Worm (Caenorhabditis elegans): Measurements from ENCODE around the gene C54G10.1.

The C54G10.1 gene

ce11 chrV:14685435-14686058 lies 44.6 kb downstream of the C54G10.1 start, which contains the start of gene C47E8.4 (continued):
- TF ChIP-seq odd-2 (tag; optimal IDR thresholded peaks at IDR 0.05) = no peak
- peak; percentile 88 for TF ChIP-seq ceh-34 (tag; optimal IDR thresholded peaks at IDR 0.05)
- TF ChIP-seq ama-1 (optimal IDR thresholded peaks at IDR 0.05) = no peak
- peak; percentile 92 for TF ChIP-seq hlh-8 (tag; optimal IDR thresholded peaks at IDR 0.05)
- TF ChIP-seq ceh-30 (tag; optimal IDR thresholded peaks at IDR 0.05) = peak; percentile 87
- TF ChIP-seq Y22D7AL.16 (tag; optimal IDR thresholded peaks at IDR 0.05) = no peak
- TF ChIP-seq pros-1 (tag; optimal IDR thresholded peaks at IDR 0.05) = peak; percentile 64
- TF ChIP-seq eyg-1 (tag; optimal IDR thresholded peaks at IDR 0.05) = peak; percentile 78
- no peak for TF ChIP-seq hlh-6 (tag; optimal IDR thresholded peaks at IDR 0.05)
- TF ChIP-seq che-1 (tag; optimal IDR thresholded peaks at IDR 0.05) = peak; percentile 6
- TF ChIP-seq K02D7.2 (tag; optimal IDR thresholded peaks at IDR 0.05) = no peak
- TF ChIP-seq tbx-7 (tag; optimal IDR thresholded peaks at IDR 0.05) = peak; percentile 95
- no peak for TF ChIP-seq elt-4 (tag; optimal IDR thresholded peaks at IDR 0.05)
- TF ChIP-seq pag-3 (tag; optimal IDR thresholded peaks at IDR 0.05; ENCODE audit: borderline replicate concordance) = no peak
- TF ChIP-seq sdc-2 (tag; optimal IDR thresholded peaks at IDR 0.05) = peak; percentile 64
- peak; percentile 82 for TF ChIP-seq unc-86 (tag; optimal IDR thresholded peaks at IDR 0.05)
- no peak for TF ChIP-seq ceh-9 (tag; optimal IDR thresholded peaks at IDR 0.05)
- no peak for TF ChIP-seq npax-4 (tag; optimal IDR thresholded peaks at IDR 0.05)
- TF ChIP-seq elt-2 (tag; optimal IDR thresholded peaks at IDR 0.05) = peak; percentile 85
- TF ChIP-seq madf-2 (tag; optimal IDR thresholded peaks at IDR 0.05) = no peak
- TF ChIP-seq ceh-2 (tag; optimal IDR thresholded peaks at IDR 0.05) = peak; percentile 96
- TF ChIP-seq pax-1 (tag; optimal IDR thresholded peaks at IDR 0.05) = peak; percentile 87
- TF ChIP-seq dmd-4 (tag; optimal IDR thresholded peaks at IDR 0.05; ENCODE audit: borderline replicate concordance) = no peak
- TF ChIP-seq C08G9.2 (tag; optimal IDR thresholded peaks at IDR 0.05) = peak; percentile 99
- no peak for TF ChIP-seq hlh-15 (tag; optimal IDR thresholded peaks at IDR 0.05)
- no peak for TF ChIP-seq T23F11.4 (GFP tag; optimal IDR thresholded peaks at IDR 0.05)
- peak; percentile 53 for TF ChIP-seq syd-9 (tag; optimal IDR thresholded peaks at IDR 0.05)
- TF ChIP-seq nfya-1 (tag; optimal IDR thresholded peaks at IDR 0.05) = peak; percentile 100
- peak; percentile 85 for TF ChIP-seq pqm-1 (tag; optimal IDR thresholded peaks at IDR 0.05)
- TF ChIP-seq nhr-232 (tag; optimal IDR thresholded peaks at IDR 0.05) = no peak
- no peak for TF ChIP-seq ceh-6 (GFP tag; optimal IDR thresholded peaks at IDR 0.05)
- no peak for TF ChIP-seq ceh-45 (GFP tag; IDR thresholded peaks at IDR 0.05)
- peak; percentile 88 for TF ChIP-seq F13H6.1 (tag; optimal IDR thresholded peaks at IDR 0.05)
- TF ChIP-seq ceh-19 (GFP tag; optimal IDR thresholded peaks at IDR 0.05) = no peak
- peak; percentile 69 for TF ChIP-seq fkh-6 (tag; optimal IDR thresholded peaks at IDR 0.05)
- peak; percentile 86 for TF ChIP-seq ceh-14 (tag; optimal IDR thresholded peaks at IDR 0.05)
- TF ChIP-seq ceh-24 (tag; optimal IDR thresholded peaks at IDR 0.05) = no peak
- TF ChIP-seq ttx-3 (tag; optimal IDR thresholded peaks at IDR 0.05) = peak; percentile 47
- TF ChIP-seq sox-4 (tag; optimal IDR thresholded peaks at IDR 0.05) = no peak
- TF ChIP-seq fkh-10 (GFP tag; optimal IDR thresholded peaks at IDR 0.05) = peak; percentile 30
- no peak for TF ChIP-seq C38D4.7 (GFP tag; optimal IDR thresholded peaks at IDR 0.05)
- TF ChIP-seq gmeb-2 (tag; optimal IDR thresholded peaks at IDR 0.05) = no peak
- peak; percentile 93 for TF ChIP-seq dve-1 (tag; optimal IDR thresholded peaks at IDR 0.05)
- no peak for TF ChIP-seq hlh-13 (GFP tag; optimal IDR thresholded peaks at IDR 0.05)
- peak; percentile 72 for TF ChIP-seq zip-5 (tag; optimal IDR thresholded peaks at IDR 0.05)
- TF ChIP-seq pha-2 (tag; optimal IDR thresholded peaks at IDR 0.05) = peak; percentile 52
- TF ChIP-seq tbx-2 (tag; optimal IDR thresholded peaks at IDR 0.05) = peak; percentile 97
- no peak for TF ChIP-seq pat-9 (tag; optimal IDR thresholded peaks at IDR 0.05)
- TF ChIP-seq rnt-1 (tag; optimal IDR thresholded peaks at IDR 0.05) = peak; percentile 93
- TF ChIP-seq unc-3 (GFP tag; conservative IDR thresholded peaks at IDR 0.05) = 0 out of 2 replicates have a peak, but pooled peaks have one; percentile 17
- peak; percentile 72 for TF ChIP-seq unc-3 (tag; optimal IDR thresholded peaks at IDR 0.05)
- peak; percentile 63 for TF ChIP-seq ztf-16 (tag; optimal IDR thresholded peaks at IDR 0.05)
